Fruit fly (Drosophila melanogaster) whole organism, embryonic: Measurements from ENCODE around the gene CG33770.

Experiments used
- BEAF-32 ChIP-seq: fragments of 200-800 bp; sonication (Bioruptor generic); optimal IDR thresholded peaks from 3 replicates; lab custom pipeline; 2017; ENCODE audit warnings: missing biosample characterization, missing genetic modification characterization, mild to moderate bottlenecking, moderate library complexity, missing genetic modification reagents
- CG10147 ChIP-seq: fragments of 200-800 bp; sonication (Bioruptor generic); optimal IDR thresholded peaks from 2 replicates; lab custom pipeline; 2019; ENCODE audit warnings: missing biosample characterization, mild to moderate bottlenecking, missing genetic modification characterization, moderate library complexity
- CG11085 ChIP-seq: fragments of 200-800 bp; sonication (Bioruptor generic); IDR thresholded peaks from 2 replicates; pipeline ENCODE4 v1.3.6; 2022; ENCODE audit warnings: missing biosample characterization, missing genetic modification characterization
- CG11093 ChIP-seq: fragments of 200-800 bp; sonication (Bioruptor generic); IDR thresholded peaks from 3 replicates; pipeline ENCODE4 v1.3.6; 2022; ENCODE audit warnings: missing biosample characterization, missing genetic modification characterization
- CG11247 ChIP-seq: fragments of 200-800 bp; sonication (Bioruptor generic); IDR thresholded peaks from 2 replicates; pipeline ENCODE4 v1.3.6; 2022; ENCODE audit warnings: missing biosample characterization, missing genetic modification characterization
- CG11560 ChIP-seq: fragments of 200-800 bp; sonication (Bioruptor generic); IDR thresholded peaks from 3 replicates; pipeline ENCODE4 v1.3.6; 2022; ENCODE audit warnings: missing biosample characterization, missing genetic modification characterization
- CG12236 ChIP-seq: fragments of 200-800 bp; sonication (Bioruptor generic); optimal IDR thresholded peaks from 2 replicates; lab custom pipeline; 2016; ENCODE audit warnings: missing biosample characterization, missing genetic modification characterization
- CG12769 ChIP-seq: fragments of 200-800 bp; sonication (Bioruptor generic); optimal IDR thresholded peaks from 2 replicates; lab custom pipeline; 2019; ENCODE audit warnings: missing biosample characterization, mild to moderate bottlenecking, missing genetic modification characterization, moderate library complexity
- CG15269 ChIP-seq: fragments of 200-800 bp; sonication (Bioruptor generic); optimal IDR thresholded peaks from 2 replicates; lab custom pipeline; 2018; ENCODE audit warnings: missing biosample characterization, mild to moderate bottlenecking, missing genetic modification characterization, moderate library complexity
- CG15479 ChIP-seq: fragments of 200-800 bp; sonication (Bioruptor generic); optimal IDR thresholded peaks from 3 replicates; lab custom pipeline; 2019; ENCODE audit warnings: missing biosample characterization, mild to moderate bottlenecking, missing genetic modification characterization, moderate library complexity
- CG17912 ChIP-seq: fragments of 200-800 bp; sonication (Bioruptor generic); optimal IDR thresholded peaks from 2 replicates; lab custom pipeline; 2018; ENCODE audit warnings: missing biosample characterization, mild to moderate bottlenecking, missing genetic modification characterization
- CG18599 ChIP-seq: fragments of 200-800 bp; sonication (Bioruptor generic); optimal IDR thresholded peaks from 3 replicates; lab custom pipeline; 2017; ENCODE audit warnings: missing biosample characterization, missing genetic modification characterization, mild to moderate bottlenecking, moderate library complexity, missing genetic modification reagents
- CG2875 ChIP-seq: fragments of 200-800 bp; sonication (Bioruptor generic); optimal IDR thresholded peaks from 2 replicates; lab custom pipeline; 2017; ENCODE audit warnings: missing biosample characterization, mild to moderate bottlenecking, missing genetic modification characterization, missing genetic modification reagents
- CG30431 ChIP-seq: fragments of 200-800 bp; sonication (Bioruptor generic); optimal IDR thresholded peaks from 2 replicates; lab custom pipeline; 2017; ENCODE audit warnings: missing biosample characterization, missing genetic modification characterization
- CG3065 ChIP-seq: fragments of 200-800 bp; sonication (Bioruptor generic); optimal IDR thresholded peaks from 2 replicates; lab custom pipeline; 2016; ENCODE audit warnings: missing biosample characterization, missing genetic modification characterization
- CG34376 ChIP-seq: fragments of 200-800 bp; sonication (Bioruptor generic); optimal IDR thresholded peaks from 2 replicates; lab custom pipeline; 2018; ENCODE audit warnings: missing biosample characterization, mild to moderate bottlenecking, missing genetic modification characterization
- CG4617 ChIP-seq: fragments of 200-800 bp; sonication (Bioruptor generic); optimal IDR thresholded peaks from 3 replicates; lab custom pipeline; 2016; ENCODE audit warnings: missing biosample characterization, missing genetic modification characterization, borderline replicate concordance
- CG7372 ChIP-seq: fragments of 200-800 bp; sonication (Bioruptor generic); IDR thresholded peaks from 2 replicates; pipeline ENCODE4 v1.3.6; 2022; ENCODE audit warnings: missing biosample characterization, missing genetic modification characterization
- Deaf1 ChIP-seq: fragments of 200-800 bp; optimal IDR thresholded peaks from 3 replicates; lab custom pipeline; 2019; ENCODE audit warnings: missing biosample characterization, mild to moderate bottlenecking, missing genetic modification characterization, moderate library complexity
- Doc3 ChIP-seq: fragments of 200-800 bp; sonication (Bioruptor generic); IDR thresholded peaks from 3 replicates; pipeline ENCODE4 v1.3.6; 2022; ENCODE audit warnings: missing biosample characterization, missing genetic modification characterization; ENCODE audit not compliant: partially characterized antibody
- ERR ChIP-seq: fragments of 200-800 bp; sonication (Bioruptor generic); optimal IDR thresholded peaks from 2 replicates; lab custom pipeline; 2016; ENCODE audit warnings: missing biosample characterization, missing genetic modification characterization
- Eip74EF ChIP-seq, 2 experiments: fragments of 200-800 bp in 1 of 2; fragments of >200 bp in 1 of 2; sonication (Bioruptor generic) in 1 of 2; optimal IDR thresholded peaks; 2 replicates each; lab custom pipeline; 2017 to 2019; ENCODE audit warnings: missing biosample characterization in 2 of 2, missing genetic modification characterization in 2 of 2, mild to moderate bottlenecking in 1 of 2, moderate library complexity in 1 of 2
- GATAe ChIP-seq: fragments of 200-800 bp; sonication (Bioruptor generic); conservative IDR thresholded peaks from 2 replicates; pipeline ENCODE4 v1.3.6; 2022; ENCODE audit warnings: missing biosample characterization, missing genetic modification characterization
- HHEX ChIP-seq: fragments of 200-800 bp; sonication (Bioruptor generic); optimal IDR thresholded peaks from 3 replicates; lab custom pipeline; 2017; ENCODE audit warnings: missing biosample characterization, mild to moderate bottlenecking, missing genetic modification characterization, missing genetic modification reagents
- HLH54F ChIP-seq: fragments of 200-800 bp; sonication (Bioruptor generic); optimal IDR thresholded peaks from 3 replicates; lab custom pipeline; 2016; ENCODE audit warnings: missing biosample characterization, missing genetic modification characterization
- Hmr ChIP-seq: fragments of 200-800 bp; sonication (Bioruptor generic); optimal IDR thresholded peaks from 3 replicates; lab custom pipeline; 2017; ENCODE audit warnings: mild to moderate bottlenecking, missing biosample characterization, missing genetic modification reagents, missing genetic modification characterization
- Kr ChIP-seq: fragments of 200-800 bp; sonication (Bioruptor generic); optimal IDR thresholded peaks from 2 replicates; lab custom pipeline; 2017; ENCODE audit warnings: missing biosample characterization, mild to moderate bottlenecking, missing genetic modification characterization
- Lim3 ChIP-seq: fragments of 200-800 bp; sonication (Bioruptor generic); IDR thresholded peaks from 2 replicates; pipeline ENCODE4 v1.3.6; 2022; ENCODE audit warnings: missing biosample characterization, missing genetic modification characterization
- Med ChIP-seq: fragments of 200-800 bp; sonication (Bioruptor generic); peaks from one replicate; lab custom pipeline; 2016; ENCODE audit warnings: missing biosample characterization, missing genetic modification characterization, mild to moderate bottlenecking, inconsistent platforms, moderate library complexity
- Mes4 ChIP-seq: fragments of 200-800 bp; sonication (Bioruptor generic); optimal IDR thresholded peaks from 2 replicates; lab custom pipeline; 2016; ENCODE audit warnings: missing biosample characterization, missing genetic modification characterization
- NfI ChIP-seq: fragments of 200-800 bp; sonication (Bioruptor generic); optimal IDR thresholded peaks from 3 replicates; lab custom pipeline; 2018; ENCODE audit warnings: missing biosample characterization, mild to moderate bottlenecking, missing genetic modification characterization, moderate library complexity
- Rfx ChIP-seq: fragments of 200-800 bp; sonication (Bioruptor generic); IDR thresholded peaks from 2 replicates; pipeline ENCODE4 v1.3.6; 2022; ENCODE audit warnings: missing biosample characterization, missing genetic modification characterization
- Spps ChIP-seq: fragments of 200-800 bp; sonication (Bioruptor generic); optimal IDR thresholded peaks from 2 replicates; lab custom pipeline; 2018; ENCODE audit warnings: missing biosample characterization, mild to moderate bottlenecking, missing genetic modification characterization
- Trl ChIP-seq, 3 experiments: fragments of >200 bp in 2 of 3; fragments of 200-800 bp in 1 of 3; sonication (Bioruptor generic) in 1 of 3; optimal IDR thresholded peaks; 2 replicates in 1 of 3; 3 replicates in 2 of 3; lab custom pipeline; 2016 to 2017; ENCODE audit warnings: missing biosample characterization in 1 of 3, missing genetic modification characterization in 1 of 3
- Usf ChIP-seq: fragments of 200-800 bp; sonication (Bioruptor generic); optimal IDR thresholded peaks from 2 replicates; lab custom pipeline; 2017; ENCODE audit warnings: missing genotype, missing biosample characterization, missing genetic modification characterization
- amos ChIP-seq: fragments of 200-800 bp; sonication (Bioruptor generic); IDR thresholded peaks from 2 replicates; pipeline ENCODE4 v1.3.6; 2022; ENCODE audit warnings: missing biosample characterization, missing genetic modification characterization; ENCODE audit not compliant: partially characterized antibody
- cg ChIP-seq: fragments of 200-800 bp; sonication (Bioruptor generic); optimal IDR thresholded peaks from 3 replicates; lab custom pipeline; 2019; ENCODE audit warnings: missing biosample characterization, mild to moderate bottlenecking, missing genetic modification characterization, moderate library complexity
- eve ChIP-seq, 2 experiments: fragments of >200 bp; optimal IDR thresholded peaks; 2 replicates each; lab custom pipeline; 2017; ENCODE audit warnings: missing biosample characterization in 2 of 2, missing genetic modification characterization in 2 of 2
- exex ChIP-seq: fragments of 200-800 bp; sonication (Bioruptor generic); optimal IDR thresholded peaks from 4 replicates; lab custom pipeline; 2018; ENCODE audit warnings: missing biosample characterization, mild to moderate bottlenecking, missing genetic modification characterization, moderate library complexity
- gfzf ChIP-seq: fragments of 200-800 bp; sonication (Bioruptor generic); optimal IDR thresholded peaks from 2 replicates; lab custom pipeline; 2016; ENCODE audit warnings: missing biosample characterization, mild to moderate bottlenecking, missing genetic modification characterization, moderate library complexity
- grn ChIP-seq: fragments of 200-800 bp; sonication (Bioruptor generic); optimal IDR thresholded peaks from 3 replicates; lab custom pipeline; 2017; ENCODE audit warnings: missing biosample characterization, missing genetic modification characterization
- kni ChIP-seq: fragments of 200-800 bp; sonication (Bioruptor generic); optimal IDR thresholded peaks from 3 replicates; lab custom pipeline; 2017; ENCODE audit warnings: mild to moderate bottlenecking, missing biosample characterization, missing genetic modification reagents, missing genetic modification characterization
- lilli ChIP-seq: fragments of 200-800 bp; sonication (Bioruptor generic); optimal IDR thresholded peaks from 3 replicates; lab custom pipeline; 2016; ENCODE audit warnings: missing biosample characterization, missing genetic modification characterization
- nerfin-2 ChIP-seq: fragments of 200-800 bp; sonication (Bioruptor generic); IDR thresholded peaks from 2 replicates; pipeline ENCODE4 v1.3.6; 2022; ENCODE audit warnings: missing biosample characterization, missing genetic modification characterization; ENCODE audit not compliant: partially characterized antibody
- nmo ChIP-seq: fragments of 200-800 bp; sonication (Bioruptor generic); optimal IDR thresholded peaks from 2 replicates; lab custom pipeline; 2018; ENCODE audit warnings: missing biosample characterization, mild to moderate bottlenecking, missing genetic modification characterization, moderate library complexity
- stwl ChIP-seq: fragments of 200-800 bp; sonication (Bioruptor generic); optimal IDR thresholded peaks from 3 replicates; lab custom pipeline; 2018; ENCODE audit warnings: missing biosample characterization, mild to moderate bottlenecking, missing genetic modification characterization, moderate library complexity
- sug ChIP-seq: fragments of 200-800 bp; optimal IDR thresholded peaks from 2 replicates; lab custom pipeline; 2019; ENCODE audit warnings: missing biosample characterization, mild to moderate bottlenecking, missing genetic modification characterization, moderate library complexity
- ttk ChIP-seq: fragments of 200-800 bp; sonication (Bioruptor generic); IDR thresholded peaks from 2 replicates; pipeline ENCODE4 v2.1.2; 2022; ENCODE audit warnings: missing biosample characterization, missing genetic modification characterization
- zen ChIP-seq: fragments of 200-800 bp; sonication (Bioruptor generic); optimal IDR thresholded peaks from 3 replicates; lab custom pipeline; 2018; ENCODE audit warnings: missing biosample characterization, mild to moderate bottlenecking, missing genetic modification characterization, moderate library complexity

Gene CG33770

dm6 chr3L:22669275-22670006 lies 21.0 kb downstream of the CG33770 start, which contains the start of gene Jhbp6:
TSS of gene Jhbp6 (plus strand) at chr3L:22669956.
- no peak for TF ChIP-seq CG7372 (GFP tag; lab: Robert Waterston, UW)
- no peak for TF ChIP-seq CG2875 (GFP tag; lab: Kevin White, UChicago)
- peak; percentile 10 for TF ChIP-seq cg
- peak; percentile 11 for TF ChIP-seq BEAF-32
- no peak for TF ChIP-seq CG30431
- TF ChIP-seq CG17912 (GFP tag; lab: Kevin White, UChicago), result no peak
- no peak for TF ChIP-seq Usf (GFP tag; lab: Kevin White, UChicago)
- TF ChIP-seq gfzf (GFP tag; lab: Kevin White, UChicago), result peak; percentile 23
- peak; percentile 30 for TF ChIP-seq CG12769 (tag; lab: Kevin White, UChicago)
- TF ChIP-seq kni, result peak; percentile 11
- no peak for TF ChIP-seq Deaf1 (tag; lab: Kevin White, UChicago)
- no peak for TF ChIP-seq Doc3 (GFP tag; lab: Robert Waterston, UW)
- peak in 1 of 2 experiments; percentile 9 for TF ChIP-seq Trl (optimal IDR thresholded peaks at IDR 0.05; lab: Kevin White, UChicago)
- no peak for TF ChIP-seq Trl (GFP tag; optimal IDR thresholded peaks at IDR 0.05; lab: Kevin White, UChicago)
- peak; percentile 21 for TF ChIP-seq Hmr (GFP tag; lab: Kevin White, UChicago)
- peak; percentile 36 for TF ChIP-seq stwl (tag; lab: Kevin White, UChicago)
- peak; percentile 54 for TF ChIP-seq CG15479 (GFP tag; lab: Kevin White, UChicago)
- peak; percentile 77 for TF ChIP-seq GATAe (GFP tag; lab: Robert Waterston, UW)
- no peak for TF ChIP-seq Spps (tag; lab: Kevin White, UChicago)
- TF ChIP-seq ERR, result no peak
- peak; percentile 32 for TF ChIP-seq grn (GFP tag; lab: Kevin White, UChicago)
- TF ChIP-seq CG18599 (GFP tag; lab: Kevin White, UChicago), result peak; percentile 10
- no peak for TF ChIP-seq Lim3
- peak; percentile 2 for TF ChIP-seq Kr
- no peak for TF ChIP-seq CG11093 (GFP tag; lab: Robert Waterston, UW)
- TF ChIP-seq sug (tag; lab: Kevin White, UChicago), result peak; percentile 7
- no peak for TF ChIP-seq CG3065 (GFP tag; lab: Kevin White, UChicago)
- TF ChIP-seq CG11560 (tag; lab: Robert Waterston, UW), result no peak
- TF ChIP-seq CG15269 (tag; lab: Kevin White, UChicago), result no peak
- TF ChIP-seq nerfin-2 (GFP tag; lab: Robert Waterston, UW), result no peak
- 0 out of 2 replicates have a peak, but pooled peaks have one; percentile 5 for TF ChIP-seq amos (GFP tag; lab: Robert Waterston, UW)
- TF ChIP-seq lilli (GFP tag; lab: Kevin White, UChicago), result peak; percentile 75
- TF ChIP-seq eve (GFP tag; optimal IDR thresholded peaks at IDR 0.05; lab: Kevin White, UChicago), result peak in 1 of 2 experiments; percentile 56
- peak; percentile 19 for TF ChIP-seq exex
- peak; percentile 20 for TF ChIP-seq Med (GFP tag; lab: Kevin White, UChicago)
- TF ChIP-seq ttk (GFP tag; lab: Robert Waterston, UW), result no peak
- TF ChIP-seq, all 482 proteins: peak for 19

dm6 chr3L:22670174-22670573 lies 21.7 kb downstream of the CG33770 start:
- no peak for TF ChIP-seq HHEX (GFP tag; lab: Kevin White, UChicago)
- TF ChIP-seq CG11085, result no peak
- TF ChIP-seq grn (GFP tag; lab: Kevin White, UChicago), result peak; percentile 94
- TF ChIP-seq Eip74EF (GFP tag; optimal IDR thresholded peaks at IDR 0.05; lab: Kevin White, UChicago), result no peak
- TF ChIP-seq CG12236 (GFP tag; lab: Kevin White, UChicago), result no peak
- TF ChIP-seq CG4617 (GFP tag; lab: Kevin White, UChicago), result no peak
- TF ChIP-seq nmo (GFP tag; lab: Kevin White, UChicago), result no peak
- TF ChIP-seq Mes4 (GFP tag; lab: Kevin White, UChicago), result no peak
- TF ChIP-seq zen (tag; lab: Kevin White, UChicago), result no peak
- TF ChIP-seq HLH54F (GFP tag; lab: Kevin White, UChicago), result no peak
- peak; percentile 34 for TF ChIP-seq CG34376 (GFP tag; lab: Kevin White, UChicago)
- TF ChIP-seq NfI (GFP tag; lab: Kevin White, UChicago), result no peak
- no peak for TF ChIP-seq CG11247
- no peak for TF ChIP-seq CG10147 (GFP tag; lab: Kevin White, UChicago)
- no peak for TF ChIP-seq Rfx (GFP tag; lab: Robert Waterston, UW)
